Fruit fly (Drosophila melanogaster) whole organism, embryonic: ENCODE results near the gene CG13124.

Experiments
- Antp ChIP-seq: fragments of 200-800 bp; sonication (Bioruptor generic); optimal IDR thresholded peaks from 3 replicates; lab custom pipeline; 2016; ENCODE audit warnings: missing biosample characterization, missing genetic modification characterization
- Atf6 ChIP-seq: fragments of 200-800 bp; sonication (Bioruptor generic); IDR thresholded peaks from 2 replicates; pipeline ENCODE4 v1.3.6; 2022; ENCODE audit warnings: missing biosample characterization, missing genetic modification characterization
- B-H2 ChIP-seq: fragments of 200-800 bp; sonication (Bioruptor generic); optimal IDR thresholded peaks from 2 replicates; lab custom pipeline; 2018; ENCODE audit warnings: missing biosample characterization, mild to moderate bottlenecking, missing genetic modification characterization
- CG10274 ChIP-seq: fragments of 200-800 bp; sonication (Bioruptor generic); optimal IDR thresholded peaks from 3 replicates; lab custom pipeline; 2017; ENCODE audit warnings: missing biosample characterization, mild to moderate bottlenecking, missing genetic modification characterization
- CG12236 ChIP-seq: fragments of 200-800 bp; sonication (Bioruptor generic); optimal IDR thresholded peaks from 2 replicates; lab custom pipeline; 2016; ENCODE audit warnings: missing biosample characterization, missing genetic modification characterization
- CG15269 ChIP-seq: fragments of 200-800 bp; sonication (Bioruptor generic); optimal IDR thresholded peaks from 2 replicates; lab custom pipeline; 2018; ENCODE audit warnings: missing biosample characterization, mild to moderate bottlenecking, missing genetic modification characterization, moderate library complexity
- CG16863 ChIP-seq: fragments of 200-800 bp; sonication (Bioruptor generic); optimal IDR thresholded peaks from 3 replicates; lab custom pipeline; 2016; ENCODE audit warnings: missing biosample characterization, missing genetic modification characterization
- CG2199 ChIP-seq: fragments of 200-800 bp; sonication (Bioruptor generic); IDR thresholded peaks from 3 replicates; pipeline ENCODE4 v1.3.6; 2022; ENCODE audit warnings: missing biosample characterization, missing genetic modification characterization
- CG32767 ChIP-seq: fragments of 200-800 bp; sonication (Bioruptor generic); IDR thresholded peaks from 2 replicates; pipeline ENCODE4 v1.3.6; 2022; ENCODE audit warnings: missing biosample characterization, missing genetic modification characterization
- CG34376 ChIP-seq: fragments of 200-800 bp; sonication (Bioruptor generic); optimal IDR thresholded peaks from 2 replicates; lab custom pipeline; 2018; ENCODE audit warnings: missing biosample characterization, mild to moderate bottlenecking, missing genetic modification characterization
- CG34422 ChIP-seq: fragments of 200-800 bp; sonication (Bioruptor generic); IDR thresholded peaks from 3 replicates; pipeline ENCODE4 v1.3.6; 2022; ENCODE audit warnings: missing biosample characterization, missing genetic modification characterization
- CG4617 ChIP-seq: fragments of 200-800 bp; sonication (Bioruptor generic); optimal IDR thresholded peaks from 3 replicates; lab custom pipeline; 2016; ENCODE audit warnings: missing biosample characterization, missing genetic modification characterization, borderline replicate concordance
- CG7839 ChIP-seq: fragments of 200-800 bp; sonication (Bioruptor generic); optimal IDR thresholded peaks from 3 replicates; lab custom pipeline; 2018; ENCODE audit warnings: missing biosample characterization, mild to moderate bottlenecking, missing genetic modification characterization, moderate library complexity
- CG9437 ChIP-seq: fragments of 200-800 bp; sonication (Bioruptor generic); optimal IDR thresholded peaks from 2 replicates; lab custom pipeline; 2018; ENCODE audit warnings: missing biosample characterization, mild to moderate bottlenecking, missing genetic modification characterization
- D ChIP-seq, 2 experiments: fragments of 200-800 bp in 1 of 2; fragments of >200 bp in 1 of 2; sonication (Bioruptor generic) in 1 of 2; optimal IDR thresholded peaks; 2 replicates in 1 of 2; 3 replicates in 1 of 2; lab custom pipeline; 2017; ENCODE audit warnings: mild to moderate bottlenecking in 1 of 2, missing biosample characterization in 1 of 2, missing genetic modification characterization in 1 of 2, missing genetic modification reagents in 1 of 2
- Deaf1 ChIP-seq: fragments of 200-800 bp; optimal IDR thresholded peaks from 3 replicates; lab custom pipeline; 2019; ENCODE audit warnings: missing biosample characterization, mild to moderate bottlenecking, missing genetic modification characterization, moderate library complexity
- Dll ChIP-seq: fragments of 200-800 bp; sonication (Bioruptor generic); IDR thresholded peaks from 4 replicates; pipeline ENCODE4 v1.3.6; 2022; ENCODE audit warnings: missing biosample characterization, missing genetic modification characterization; ENCODE audit not compliant: partially characterized antibody
- E2f2 ChIP-seq: fragments of 200-800 bp; sonication (Bioruptor generic); IDR thresholded peaks from 2 replicates; pipeline ENCODE4 v1.3.6; 2022; ENCODE audit warnings: missing biosample characterization, missing genetic modification characterization
- Ets65A ChIP-seq: fragments of 200-800 bp; sonication (Bioruptor generic); peaks from one replicate; lab custom pipeline; 2016; ENCODE audit warnings: missing biosample characterization, missing genetic modification characterization
- Fer3 ChIP-seq: fragments of 200-800 bp; sonication (Bioruptor generic); optimal IDR thresholded peaks from 2 replicates; lab custom pipeline; 2018; ENCODE audit warnings: missing biosample characterization, mild to moderate bottlenecking, missing genetic modification characterization, moderate library complexity
- GATAe ChIP-seq: fragments of 200-800 bp; sonication (Bioruptor generic); conservative IDR thresholded peaks from 2 replicates; pipeline ENCODE4 v1.3.6; 2022; ENCODE audit warnings: missing biosample characterization, missing genetic modification characterization
- Hey ChIP-seq: fragments of 200-800 bp; sonication (Bioruptor generic); optimal IDR thresholded peaks from 3 replicates; lab custom pipeline; 2018; ENCODE audit warnings: missing biosample characterization, mild to moderate bottlenecking, missing genetic modification characterization
- HmgZ ChIP-seq: fragments of 200-800 bp; sonication (Bioruptor generic); optimal IDR thresholded peaks from 2 replicates; lab custom pipeline; 2018; ENCODE audit warnings: missing biosample characterization, mild to moderate bottlenecking, missing genetic modification characterization
- Hr3 ChIP-seq: fragments of 200-800 bp; sonication (Bioruptor generic); optimal IDR thresholded peaks from 3 replicates; lab custom pipeline; 2016; ENCODE audit warnings: missing biosample characterization, missing genetic modification characterization
- Hr78 ChIP-seq, 2 experiments: fragments of 200-800 bp in 1 of 2; fragments of >200 bp in 1 of 2; sonication (Bioruptor generic) in 1 of 2; optimal IDR thresholded peaks; 2 replicates each; lab custom pipeline; 2017 to 2019; ENCODE audit warnings: missing biosample characterization in 2 of 2, missing genetic modification characterization in 2 of 2, mild to moderate bottlenecking in 1 of 2, moderate library complexity in 1 of 2
- Med ChIP-seq: fragments of 200-800 bp; sonication (Bioruptor generic); peaks from one replicate; lab custom pipeline; 2016; ENCODE audit warnings: missing biosample characterization, missing genetic modification characterization, mild to moderate bottlenecking, inconsistent platforms, moderate library complexity
- Meics ChIP-seq: fragments of 200-800 bp; sonication (Bioruptor generic); optimal IDR thresholded peaks from 2 replicates; lab custom pipeline; 2017; ENCODE audit warnings: missing biosample characterization, mild to moderate bottlenecking, missing genetic modification characterization
- NC2α ChIP-seq: fragments of 200-800 bp; sonication (Bioruptor generic); optimal IDR thresholded peaks from 2 replicates; lab custom pipeline; 2016; ENCODE audit warnings: missing biosample characterization, missing genetic modification characterization
- Sox102F ChIP-seq: fragments of 200-800 bp; sonication (Bioruptor generic); optimal IDR thresholded peaks from 2 replicates; lab custom pipeline; 2018; ENCODE audit warnings: missing biosample characterization, mild to moderate bottlenecking, missing genetic modification characterization, moderate library complexity
- Sry-β ChIP-seq: fragments of 200-800 bp; sonication (Bioruptor generic); optimal IDR thresholded peaks from 2 replicates; lab custom pipeline; 2018; ENCODE audit warnings: missing biosample characterization, mild to moderate bottlenecking, missing genetic modification characterization, moderate library complexity
- cg ChIP-seq: fragments of 200-800 bp; sonication (Bioruptor generic); optimal IDR thresholded peaks from 3 replicates; lab custom pipeline; 2019; ENCODE audit warnings: missing biosample characterization, mild to moderate bottlenecking, missing genetic modification characterization, moderate library complexity
- corto ChIP-seq: fragments of 200-800 bp; sonication (Bioruptor generic); optimal IDR thresholded peaks from 2 replicates; lab custom pipeline; 2016; ENCODE audit warnings: missing biosample characterization, mild to moderate bottlenecking, missing genetic modification characterization, moderate library complexity
- en ChIP-seq: fragments of 200-800 bp; sonication (Bioruptor generic); optimal IDR thresholded peaks from 2 replicates; lab custom pipeline; 2016; ENCODE audit warnings: missing biosample characterization, missing genetic modification characterization
- grn ChIP-seq: fragments of 200-800 bp; sonication (Bioruptor generic); optimal IDR thresholded peaks from 3 replicates; lab custom pipeline; 2017; ENCODE audit warnings: missing biosample characterization, missing genetic modification characterization
- her ChIP-seq: fragments of 200-800 bp; sonication (Bioruptor generic); optimal IDR thresholded peaks from 2 replicates; lab custom pipeline; 2016; ENCODE audit warnings: missing biosample characterization, missing genetic modification characterization
- lbe ChIP-seq: fragments of 200-800 bp; sonication (Bioruptor generic); optimal IDR thresholded peaks from 2 replicates; lab custom pipeline; 2016; ENCODE audit warnings: missing biosample characterization, mild to moderate bottlenecking, missing genetic modification characterization
- lmd ChIP-seq: fragments of 200-800 bp; sonication (Bioruptor generic); IDR thresholded peaks from 2 replicates; pipeline ENCODE4 v1.3.6; 2022; ENCODE audit warnings: missing biosample characterization, missing genetic modification characterization
- nmo ChIP-seq: fragments of 200-800 bp; sonication (Bioruptor generic); optimal IDR thresholded peaks from 2 replicates; lab custom pipeline; 2018; ENCODE audit warnings: missing biosample characterization, mild to moderate bottlenecking, missing genetic modification characterization, moderate library complexity
- oc ChIP-seq: fragments of 200-800 bp; sonication (Bioruptor generic); optimal IDR thresholded peaks from 2 replicates; lab custom pipeline; 2018; ENCODE audit warnings: missing biosample characterization, mild to moderate bottlenecking, missing genetic modification characterization, moderate library complexity
- org-1 ChIP-seq: fragments of 200-800 bp; sonication (Bioruptor generic); optimal IDR thresholded peaks from 2 replicates; lab custom pipeline; 2017; ENCODE audit warnings: missing biosample characterization, missing genetic modification characterization
- pan ChIP-seq, 4 experiments: fragments of >200 bp in 3 of 4; fragments of 200-800 bp in 1 of 4; sonication (Bioruptor generic) in 1 of 4; optimal IDR thresholded peaks in 3 of 4; IDR thresholded peaks in 1 of 4; 2 replicates each; pipeline versions ENCODE4 v1.3.6 to Lab custom; 2017 to 2022; ENCODE audit warnings: missing biosample characterization in 2 of 4, missing genetic modification characterization in 2 of 4, mixed read lengths in 1 of 4
- row ChIP-seq: fragments of 200-800 bp; sonication (Bioruptor generic); IDR thresholded peaks from 3 replicates; pipeline ENCODE4 v1.3.6; 2022; ENCODE audit warnings: missing biosample characterization, missing genetic modification characterization
- run ChIP-seq: fragments of 200-800 bp; sonication (Bioruptor generic); optimal IDR thresholded peaks from 3 replicates; lab custom pipeline; 2018; ENCODE audit warnings: missing biosample characterization, mild to moderate bottlenecking, missing genetic modification characterization
- sd ChIP-seq: fragments of 200-800 bp; sonication (Bioruptor generic); optimal IDR thresholded peaks from 3 replicates; lab custom pipeline; 2018; ENCODE audit warnings: missing biosample characterization, mild to moderate bottlenecking, missing genetic modification characterization, moderate library complexity
- sim ChIP-seq: fragments of 200-800 bp; sonication (Bioruptor generic); IDR thresholded peaks from 2 replicates; pipeline ENCODE4 v1.3.6; 2022; ENCODE audit warnings: missing biosample characterization, missing genetic modification characterization
- slbo ChIP-seq: fragments of 200-800 bp; sonication (Bioruptor generic); IDR thresholded peaks from 2 replicates; pipeline ENCODE4 v1.3.6; 2022; ENCODE audit warnings: missing biosample characterization, missing genetic modification characterization
- tx ChIP-seq: fragments of 200-800 bp; sonication (Bioruptor generic); optimal IDR thresholded peaks from 2 replicates; lab custom pipeline; 2016; ENCODE audit warnings: missing biosample characterization, missing genetic modification characterization

Gene CG13124

DNA sequence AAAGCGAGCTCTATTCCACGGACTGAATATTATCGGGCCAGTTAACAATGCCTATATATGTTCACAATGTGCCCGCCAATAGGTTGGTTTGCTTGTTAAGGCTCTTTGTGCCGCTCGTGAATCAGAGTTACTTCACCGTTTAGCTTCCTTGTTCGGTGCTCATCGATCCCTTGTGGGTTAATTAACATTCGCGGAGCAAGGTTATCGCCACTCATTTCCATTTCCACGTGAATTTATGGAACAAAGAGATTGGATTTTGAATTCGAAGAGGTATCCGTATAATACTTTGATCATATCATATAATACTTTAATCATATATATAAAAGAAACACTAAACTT is 40.1 kb upstream of the CG13124 start:
- TF ChIP-seq sim (GFP tag; lab: Robert Waterston, UW) (no peak), slbo (GFP tag; lab: Robert Waterston, UW) (no peak), CG16863 (no peak), oc (tag; lab: Kevin White, UChicago) (no peak), her (GFP tag; lab: Kevin White, UChicago) (no peak), run (tag; lab: Kevin White, UChicago) (no peak), Sox102F (GFP tag; lab: Kevin White, UChicago) (no peak), en (GFP tag; lab: Kevin White, UChicago) (no peak), lmd (GFP tag; lab: Robert Waterston, UW) (no peak), Ets65A (GFP tag; lab: Kevin White, UChicago) (peak; percentile 55), Fer3 (peak; percentile 16), Deaf1 (tag; lab: Kevin White, UChicago) (no peak), CG4617 (GFP tag; lab: Kevin White, UChicago) (no peak), CG32767 (GFP tag; lab: Robert Waterston, UW) (no peak), grn (no peak), Hr78 (GFP tag; optimal IDR thresholded peaks at IDR 0.05; lab: Kevin White, UChicago) (peak in 1 of 2 experiments; percentile 28)

- TF ChIP-seq CG2199 (peak; percentile 75; the same call in 1 of the 3 replicates), Hr3 (GFP tag; lab: Kevin White, UChicago) (no peak), Dll (no peak), Atf6 (GFP tag; lab: Robert Waterston, UW) (0 out of 2 replicates have a peak, but pooled peaks have one; percentile 35), sd (peak; percentile 88), GATAe (GFP tag; lab: Robert Waterston, UW) (0 out of 2 replicates have a peak, but pooled peaks have one; percentile 20), lbe (GFP tag; lab: Kevin White, UChicago) (no peak), CG10274 (GFP tag; lab: Kevin White, UChicago) (no peak), Antp (GFP tag; lab: Kevin White, UChicago) (no peak), org-1 (GFP tag; lab: Kevin White, UChicago) (no peak), nmo (GFP tag; lab: Kevin White, UChicago) (peak; percentile 3), Meics (GFP tag; lab: Kevin White, UChicago) (peak; percentile 9), HmgZ (tag; lab: Kevin White, UChicago) (peak; percentile 8), NC2α (GFP tag; lab: Kevin White, UChicago) (no peak), B-H2 (GFP tag; lab: Kevin White, UChicago) (peak; percentile 39), corto (peak; percentile 67), row (GFP tag; lab: Robert Waterston, UW) (peak; percentile 60), CG34376 (GFP tag; lab: Kevin White, UChicago) (peak; percentile 69), Hey (peak; percentile 53), pan (optimal IDR thresholded peaks at IDR 0.05; lab: Kevin White, UChicago) (no peak), pan (GFP tag; optimal IDR thresholded peaks at IDR 0.05 in 1 of 2, IDR thresholded peaks at IDR 0.05 in 1 of 2) (no peak), CG12236 (no peak), Sry-β (GFP tag; lab: Kevin White, UChicago) (peak; percentile 86), CG7839 (tag; lab: Kevin White, UChicago) (no peak), grn (peak; percentile 66), E2f2 (GFP tag; lab: Robert Waterston, UW) (no peak), Ets65A (GFP tag; lab: Kevin White, UChicago) (no peak), CG9437 (GFP tag; lab: Kevin White, UChicago) (peak; percentile 67), Med (GFP tag; lab: Kevin White, UChicago) (peak; percentile 56), Sox102F (GFP tag; lab: Kevin White, UChicago) (no peak), CG15269 (peak; percentile 18), CG34422 (GFP tag; lab: Robert Waterston, UW) (peak; percentile 21; the same call in 1 of the 3 replicates), D (optimal IDR thresholded peaks at IDR 0.05; lab: Kevin White, UChicago) (no peak), D (GFP tag; optimal IDR thresholded peaks at IDR 0.05; lab: Kevin White, UChicago) (no peak), tx (GFP tag; lab: Kevin White, UChicago) (no peak), cg (GFP tag; lab: Kevin White, UChicago) (peak; percentile 68)
Observed at dm6 chr2L:9947738-9948519, 39.5 kb upstream of the CG13124 start.
